Worm (Caenorhabditis elegans): ENCODE measurements around the gene T04F3.4.

The T04F3.4 gene

DNA sequence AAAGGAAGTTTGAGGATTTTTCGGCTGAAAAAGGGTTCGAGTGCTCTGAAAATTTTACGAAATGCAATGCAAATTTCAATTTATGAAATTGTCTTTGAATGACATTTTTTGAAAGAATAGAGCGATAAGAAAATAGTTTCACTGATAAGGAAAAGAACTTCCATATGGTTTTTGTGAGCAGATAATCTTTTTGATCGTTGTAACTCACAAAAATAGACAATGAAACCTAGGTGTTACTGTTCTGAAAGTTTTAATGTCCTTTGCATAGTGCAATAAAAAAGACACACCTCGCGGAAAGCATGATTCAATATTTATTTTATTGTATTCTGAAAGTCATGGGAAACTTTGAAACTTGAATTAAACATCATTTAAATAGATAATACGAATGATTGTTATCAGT, 45.9 kb downstream of the T04F3.4 start:
- TF ChIP-seq nhr-28 (tag; optimal IDR thresholded peaks at IDR 0.05) (peak; percentile 37), pqm-1 (tag; optimal IDR thresholded peaks at IDR 0.05) (peak; percentile 83), php-3 (GFP tag; IDR thresholded peaks at IDR 0.05) (peak; percentile 66; the same call in 1 of the 2 replicates), ceh-82 (tag; optimal IDR thresholded peaks at IDR 0.05) (no peak), dmd-6 (GFP tag; IDR thresholded peaks at IDR 0.05) (no peak; the same call in 1 of the 2 replicates), vab-7 (GFP tag; IDR thresholded peaks at IDR 0.05) (no peak), mxl-3 (GFP tag; optimal IDR thresholded peaks at IDR 0.05) (no peak), unc-62 (GFP tag; optimal IDR thresholded peaks at IDR 0.05 in 1 of 2) (peak in 1 of 2 experiments; percentile 36), unc-62 (tag; optimal IDR thresholded peaks at IDR 0.05) (no peak)

DNA sequence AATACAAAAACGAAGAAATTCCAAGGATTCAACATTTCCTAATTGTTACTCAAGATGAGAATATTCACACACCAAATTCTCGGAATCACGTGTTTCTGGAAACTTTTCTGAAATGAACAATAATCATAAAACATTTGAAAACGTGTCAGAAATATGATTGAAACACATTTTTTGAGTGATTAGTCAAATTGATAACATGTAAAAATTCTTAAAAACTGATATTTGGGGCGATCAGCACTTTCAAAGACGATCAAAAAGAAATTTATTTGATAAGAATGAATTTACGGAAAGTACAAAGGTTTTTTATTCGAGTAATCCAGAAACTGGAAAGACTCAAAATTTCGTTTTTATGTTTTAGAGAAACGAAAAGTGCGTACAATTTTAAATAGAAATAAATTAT, 47.1 kb downstream of the T04F3.4 start, which contains the start of gene tre-3:
tre-3 (minus strand) TSS at position 107 of the 400 bp plus-strand sequence.
- peak; percentile 8 for TF ChIP-seq pqm-1 (tag; optimal IDR thresholded peaks at IDR 0.05)
- peak; percentile 51; the same call in 1 of the 2 replicates for TF ChIP-seq dmd-6 (GFP tag; IDR thresholded peaks at IDR 0.05)
- TF ChIP-seq unc-62 (GFP tag; optimal IDR thresholded peaks at IDR 0.05 in 1 of 2) = peak in 1 of 2 experiments; percentile 27
- no peak for TF ChIP-seq unc-62 (tag; optimal IDR thresholded peaks at IDR 0.05)
- peak; percentile 12 for TF ChIP-seq nhr-28 (tag; optimal IDR thresholded peaks at IDR 0.05)
- TF ChIP-seq lin-15B (tag; optimal IDR thresholded peaks at IDR 0.05) = no peak

Data from whole organism, L4 larva.